Fruit fly (Drosophila melanogaster) whole organism, embryonic: ENCODE results near the gene HDAC4.

ENCODE experiments used
- Bteb2 ChIP-seq: fragments of 200-800 bp; sonication (Bioruptor generic); optimal IDR thresholded peaks from 2 replicates; lab custom pipeline; 2016; ENCODE audit warnings: missing biosample characterization, missing genetic modification characterization
- CG11504 ChIP-seq: fragments of 200-800 bp; sonication (Bioruptor generic); optimal IDR thresholded peaks from 3 replicates; lab custom pipeline; 2019; ENCODE audit warnings: missing biosample characterization, mild to moderate bottlenecking, missing genetic modification characterization, moderate library complexity
- CG13123 ChIP-seq: fragments of 200-800 bp; sonication (Bioruptor generic); optimal IDR thresholded peaks from 2 replicates; lab custom pipeline; 2016; ENCODE audit warnings: missing biosample characterization, missing genetic modification characterization
- CG13296 ChIP-seq: fragments of 200-800 bp; sonication (Bioruptor generic); optimal IDR thresholded peaks from 3 replicates; lab custom pipeline; 2018; ENCODE audit warnings: missing biosample characterization, mild to moderate bottlenecking, missing genetic modification characterization
- CG14860 ChIP-seq: fragments of 200-800 bp; sonication (Bioruptor generic); IDR thresholded peaks from 3 replicates; pipeline ENCODE4 v1.3.6; 2022; ENCODE audit warnings: missing biosample characterization, missing genetic modification characterization; ENCODE audit not compliant: partially characterized antibody
- CG1529 ChIP-seq: fragments of 200-800 bp; sonication (Bioruptor generic); optimal IDR thresholded peaks from 3 replicates; lab custom pipeline; 2018; ENCODE audit warnings: missing biosample characterization, missing genetic modification characterization
- CG15479 ChIP-seq: fragments of 200-800 bp; sonication (Bioruptor generic); optimal IDR thresholded peaks from 3 replicates; lab custom pipeline; 2019; ENCODE audit warnings: missing biosample characterization, mild to moderate bottlenecking, missing genetic modification characterization, moderate library complexity
- CG17328 ChIP-seq: fragments of 200-800 bp; sonication (Bioruptor generic); IDR thresholded peaks from 2 replicates; pipeline ENCODE4 v1.3.6; 2022; ENCODE audit warnings: missing biosample characterization, missing genetic modification characterization
- CG31365 ChIP-seq: fragments of 200-800 bp; sonication (Bioruptor generic); optimal IDR thresholded peaks from 2 replicates; lab custom pipeline; 2018; ENCODE audit warnings: missing biosample characterization, mild to moderate bottlenecking, missing genetic modification characterization
- CG31388 ChIP-seq: fragments of 200-800 bp; sonication (Bioruptor generic); optimal IDR thresholded peaks from 2 replicates; lab custom pipeline; 2016; ENCODE audit warnings: missing biosample characterization, missing genetic modification characterization
- CG34376 ChIP-seq: fragments of 200-800 bp; sonication (Bioruptor generic); optimal IDR thresholded peaks from 2 replicates; lab custom pipeline; 2018; ENCODE audit warnings: missing biosample characterization, mild to moderate bottlenecking, missing genetic modification characterization
- CG43689 ChIP-seq: fragments of 200-800 bp; sonication (Bioruptor generic); IDR thresholded peaks from 2 replicates; pipeline ENCODE4 v1.3.6; 2022; ENCODE audit warnings: missing biosample characterization, missing genetic modification characterization
- CG6654 ChIP-seq: fragments of 200-800 bp; sonication (Bioruptor generic); optimal IDR thresholded peaks from 2 replicates; lab custom pipeline; 2017; ENCODE audit warnings: missing biosample characterization, mild to moderate bottlenecking, missing genetic modification characterization
- CG6813 ChIP-seq: fragments of 200-800 bp; sonication (Bioruptor generic); optimal IDR thresholded peaks from 2 replicates; lab custom pipeline; 2017; ENCODE audit warnings: missing biosample characterization, missing genetic modification characterization, mild to moderate bottlenecking, moderate library complexity, missing genetic modification reagents
- CG7745 ChIP-seq: fragments of 200-800 bp; sonication (Bioruptor generic); optimal IDR thresholded peaks from 2 replicates; lab custom pipeline; 2018; ENCODE audit warnings: missing biosample characterization, mild to moderate bottlenecking, missing genetic modification characterization, moderate library complexity
- CG8281 ChIP-seq: fragments of 200-800 bp; sonication (Bioruptor generic); optimal IDR thresholded peaks from 2 replicates; lab custom pipeline; 2018; ENCODE audit warnings: missing biosample characterization, mild to moderate bottlenecking, missing genetic modification characterization, moderate library complexity
- D ChIP-seq, 2 experiments: fragments of 200-800 bp in 1 of 2; fragments of >200 bp in 1 of 2; sonication (Bioruptor generic) in 1 of 2; optimal IDR thresholded peaks; 2 replicates in 1 of 2; 3 replicates in 1 of 2; lab custom pipeline; 2017; ENCODE audit warnings: mild to moderate bottlenecking in 1 of 2, missing biosample characterization in 1 of 2, missing genetic modification characterization in 1 of 2, missing genetic modification reagents in 1 of 2
- Dp ChIP-seq: fragments of 200-800 bp; sonication (Bioruptor generic); optimal IDR thresholded peaks from 2 replicates; lab custom pipeline; 2018; ENCODE audit warnings: missing biosample characterization, mild to moderate bottlenecking, missing genetic modification characterization, moderate library complexity
- Elba2 ChIP-seq: fragments of 200-800 bp; sonication (Bioruptor generic); optimal IDR thresholded peaks from 3 replicates; lab custom pipeline; 2016; ENCODE audit warnings: missing biosample characterization, missing genetic modification characterization
- HLH4C ChIP-seq: fragments of 200-800 bp; sonication (Bioruptor generic); IDR thresholded peaks from 3 replicates; pipeline ENCODE4 v1.3.6; 2022; ENCODE audit warnings: missing biosample characterization, missing genetic modification characterization; ENCODE audit not compliant: partially characterized antibody
- Hmr ChIP-seq: fragments of 200-800 bp; sonication (Bioruptor generic); optimal IDR thresholded peaks from 3 replicates; lab custom pipeline; 2017; ENCODE audit warnings: mild to moderate bottlenecking, missing biosample characterization, missing genetic modification reagents, missing genetic modification characterization
- Lhr ChIP-seq: fragments of 200-800 bp; sonication (Bioruptor generic); optimal IDR thresholded peaks from 3 replicates; lab custom pipeline; 2017; ENCODE audit warnings: mild to moderate bottlenecking, missing biosample characterization, missing genetic modification reagents, missing genetic modification characterization
- MBD-R2 ChIP-seq: fragments of 200-800 bp; sonication (Bioruptor generic); IDR thresholded peaks from 2 replicates; pipeline ENCODE4 v1.3.6; 2022; ENCODE audit warnings: missing biosample characterization, missing genetic modification characterization
- Med ChIP-seq: fragments of 200-800 bp; sonication (Bioruptor generic); peaks from one replicate; lab custom pipeline; 2016; ENCODE audit warnings: missing biosample characterization, missing genetic modification characterization, mild to moderate bottlenecking, inconsistent platforms, moderate library complexity
- Opbp ChIP-seq: fragments of 200-800 bp; sonication (Bioruptor generic); IDR thresholded peaks from 3 replicates; pipeline ENCODE4 v1.3.6; 2022; ENCODE audit warnings: missing biosample characterization, missing genetic modification characterization; ENCODE audit not compliant: partially characterized antibody
- Pdp1 ChIP-seq, 2 experiments: fragments of 200-800 bp; sonication (Bioruptor generic); optimal IDR thresholded peaks; 3 replicates each; lab custom pipeline; 2016; ENCODE audit warnings: missing biosample characterization in 2 of 2, missing genetic modification characterization in 2 of 2, mild to moderate bottlenecking in 1 of 2, moderate library complexity in 1 of 2
- Ravus ChIP-seq: fragments of 200-800 bp; sonication (Bioruptor generic); IDR thresholded peaks from 2 replicates; pipeline ENCODE4 v1.3.6; 2022; ENCODE audit warnings: missing biosample characterization, missing genetic modification characterization
- Xbp1 ChIP-seq: fragments of 200-800 bp; sonication (Bioruptor generic); optimal IDR thresholded peaks from 3 replicates; lab custom pipeline; 2016; ENCODE audit warnings: missing biosample characterization, mild to moderate bottlenecking, missing genetic modification characterization
- bab2 ChIP-seq: fragments of 200-800 bp; sonication (Bioruptor generic); optimal IDR thresholded peaks from 2 replicates; lab custom pipeline; 2016; ENCODE audit warnings: missing biosample characterization, missing genetic modification characterization
- bigmax ChIP-seq: fragments of 200-800 bp; sonication (Bioruptor generic); optimal IDR thresholded peaks from 2 replicates; lab custom pipeline; 2018; ENCODE audit warnings: missing biosample characterization, mild to moderate bottlenecking, missing genetic modification characterization
- cato ChIP-seq: fragments of 200-800 bp; sonication (Bioruptor generic); optimal IDR thresholded peaks from 2 replicates; lab custom pipeline; 2016; ENCODE audit warnings: missing biosample characterization, missing genetic modification characterization, borderline replicate concordance
- cg ChIP-seq: fragments of 200-800 bp; sonication (Bioruptor generic); optimal IDR thresholded peaks from 3 replicates; lab custom pipeline; 2019; ENCODE audit warnings: missing biosample characterization, mild to moderate bottlenecking, missing genetic modification characterization, moderate library complexity
- chinmo ChIP-seq: fragments of 200-800 bp; sonication (Bioruptor generic); IDR thresholded peaks from 4 replicates; pipeline ENCODE4 v1.3.6; 2022; ENCODE audit warnings: missing biosample characterization, missing genetic modification characterization; ENCODE audit not compliant: partially characterized antibody
- chn ChIP-seq: fragments of 200-800 bp; sonication (Bioruptor generic); optimal IDR thresholded peaks from 2 replicates; lab custom pipeline; 2016; ENCODE audit warnings: missing biosample characterization, missing genetic modification characterization
- crol ChIP-seq: fragments of 200-800 bp; sonication (Bioruptor generic); IDR thresholded peaks from 2 replicates; pipeline ENCODE4 v1.3.6; 2022; ENCODE audit warnings: missing biosample characterization, missing genetic modification characterization
- dm ChIP-seq: fragments of 200-800 bp; sonication (Bioruptor generic); optimal IDR thresholded peaks from 3 replicates; lab custom pipeline; 2016; ENCODE audit warnings: missing biosample characterization, missing genetic modification characterization
- esg ChIP-seq: fragments of 200-800 bp; sonication (Bioruptor generic); conservative IDR thresholded peaks from 2 replicates; pipeline ENCODE4 v1.3.6; 2022; ENCODE audit warnings: missing biosample characterization, missing genetic modification characterization
- fd64A ChIP-seq: fragments of 200-800 bp; sonication (Bioruptor generic); optimal IDR thresholded peaks from 3 replicates; lab custom pipeline; 2018; ENCODE audit warnings: missing biosample characterization, mild to moderate bottlenecking, missing genetic modification characterization
- gem ChIP-seq: fragments of 200-800 bp; sonication (Bioruptor generic); optimal IDR thresholded peaks from 2 replicates; lab custom pipeline; 2019; ENCODE audit warnings: missing biosample characterization, mild to moderate bottlenecking, missing genetic modification characterization, moderate library complexity
- grn ChIP-seq: fragments of 200-800 bp; sonication (Bioruptor generic); optimal IDR thresholded peaks from 3 replicates; lab custom pipeline; 2017; ENCODE audit warnings: missing biosample characterization, missing genetic modification characterization
- hkb ChIP-seq, 2 experiments: fragments of 200-800 bp in 1 of 2; fragments of >200 bp in 1 of 2; sonication (Bioruptor generic) in 1 of 2; IDR thresholded peaks in 1 of 2; optimal IDR thresholded peaks in 1 of 2; 2 replicates each; pipeline versions ENCODE4 v1.3.6 to Lab custom; 2017 to 2022; ENCODE audit warnings: missing biosample characterization in 1 of 2, missing genetic modification characterization in 1 of 2
- insv ChIP-seq, 2 experiments: fragments of 200-800 bp; sonication (Bioruptor generic); optimal IDR thresholded peaks; 3 replicates each; lab custom pipeline; 2016 to 2018; ENCODE audit warnings: missing biosample characterization in 2 of 2, missing genetic modification characterization in 2 of 2
- mirr ChIP-seq: fragments of 200-800 bp; sonication (Bioruptor generic); optimal IDR thresholded peaks from 3 replicates; lab custom pipeline; 2018; ENCODE audit warnings: missing biosample characterization, mild to moderate bottlenecking, missing genetic modification characterization
- nerfin-2 ChIP-seq: fragments of 200-800 bp; sonication (Bioruptor generic); IDR thresholded peaks from 2 replicates; pipeline ENCODE4 v1.3.6; 2022; ENCODE audit warnings: missing biosample characterization, missing genetic modification characterization; ENCODE audit not compliant: partially characterized antibody
- p53 ChIP-seq: fragments of 200-800 bp; sonication (Bioruptor generic); optimal IDR thresholded peaks from 2 replicates; lab custom pipeline; 2016; ENCODE audit warnings: missing biosample characterization, missing genetic modification characterization
- pros ChIP-seq: fragments of 200-800 bp; sonication (Bioruptor generic); optimal IDR thresholded peaks from 3 replicates; lab custom pipeline; 2019; ENCODE audit warnings: missing biosample characterization, mild to moderate bottlenecking, missing genetic modification characterization, moderate library complexity
- scrt ChIP-seq: fragments of 200-800 bp; sonication (Bioruptor generic); optimal IDR thresholded peaks from 2 replicates; lab custom pipeline; 2018; ENCODE audit warnings: missing biosample characterization, mild to moderate bottlenecking, missing genetic modification characterization, moderate library complexity
- sens ChIP-seq: fragments of 200-800 bp; sonication (Bioruptor generic); peaks from one replicate; lab custom pipeline; 2016; ENCODE audit warnings: missing biosample characterization, missing genetic modification characterization
- zfh1 ChIP-seq: fragments of 200-800 bp; sonication (Bioruptor generic); IDR thresholded peaks from 3 replicates; pipeline ENCODE4 v1.3.6; 2022; ENCODE audit warnings: missing biosample characterization, missing genetic modification characterization

HDAC4 gene

DNA sequence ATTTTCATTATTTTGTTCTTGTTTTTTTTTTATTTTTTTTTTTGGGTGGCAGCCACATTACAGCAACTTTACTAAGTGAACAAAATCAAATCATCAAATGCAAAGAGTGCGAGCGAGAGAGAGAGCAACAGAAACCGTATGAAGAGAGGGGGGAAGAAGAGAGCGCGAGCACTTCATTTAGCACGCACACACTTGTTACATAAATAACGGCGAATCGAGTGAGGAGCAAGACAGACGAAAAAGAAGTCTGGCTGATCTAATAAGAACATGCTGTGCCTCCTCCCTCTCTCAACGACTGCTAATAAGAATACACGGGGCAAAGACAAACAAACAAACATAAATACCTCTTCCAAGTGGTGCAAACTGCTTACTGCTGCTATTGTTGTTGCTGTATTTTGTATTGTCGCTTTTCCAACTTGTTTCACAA lies 871 bp downstream of the HDAC4 start (continued):
- TF ChIP-seq CG1529 (GFP tag; lab: Kevin White, UChicago) (no peak), Lhr (GFP tag; lab: Kevin White, UChicago) (no peak), cg (peak; percentile 42), Dp (GFP tag; lab: Kevin White, UChicago) (no peak), CG43689 (GFP tag; lab: Robert Waterston, UW) (no peak), mirr (GFP tag; lab: Kevin White, UChicago) (peak; percentile 34), esg (GFP tag; lab: Robert Waterston, UW) (no peak), nerfin-2 (no peak), hkb (optimal IDR thresholded peaks at IDR 0.05; lab: Kevin White, UChicago) (no peak), hkb (GFP tag; IDR thresholded peaks at IDR 0.05; lab: Robert Waterston, UW) (no peak), Elba2 (GFP tag; lab: Kevin White, UChicago) (peak; percentile 66), CG13296 (no peak), gem (peak; percentile 8), CG7745 (tag; lab: Kevin White, UChicago) (no peak), D (optimal IDR thresholded peaks at IDR 0.05; lab: Kevin White, UChicago) (no peak), D (GFP tag; optimal IDR thresholded peaks at IDR 0.05; lab: Kevin White, UChicago) (no peak), CG8281 (tag; lab: Kevin White, UChicago) (no peak), insv (GFP tag; optimal IDR thresholded peaks at IDR 0.05; lab: Kevin White, UChicago) (peak; percentile 90 to 98), bigmax (GFP tag; lab: Kevin White, UChicago) (no peak), crol (peak; percentile 86), CG31388 (GFP tag; lab: Kevin White, UChicago) (no peak), CG34376 (GFP tag; lab: Kevin White, UChicago) (peak; percentile 16), CG15479 (peak; percentile 48), Xbp1 (GFP tag; lab: Kevin White, UChicago) (no peak), chinmo (GFP tag; lab: Robert Waterston, UW) (0 out of 4 replicates have a peak, but pooled peaks have one; percentile 56), chn (GFP tag; lab: Kevin White, UChicago) (no peak), dm (GFP tag; lab: Kevin White, UChicago) (no peak), CG31365 (tag; lab: Kevin White, UChicago) (peak; percentile 51), Opbp (GFP tag; lab: Robert Waterston, UW) (no peak), grn (no peak), fd64A (GFP tag; lab: Kevin White, UChicago) (no peak), HLH4C (no peak), scrt (peak; percentile 47), zfh1 (GFP tag; lab: Robert Waterston, UW) (no peak), CG6813 (GFP tag; lab: Kevin White, UChicago) (peak; percentile 19), sens (GFP tag; lab: Kevin White, UChicago) (peak; percentile 68), CG6654 (GFP tag; lab: Kevin White, UChicago) (no peak), CG14860 (no peak), Ravus (no peak), cato (no peak), Bteb2 (GFP tag; lab: Kevin White, UChicago) (no peak), CG11504 (tag; lab: Kevin White, UChicago) (no peak), Med (GFP tag; lab: Kevin White, UChicago) (peak; percentile 50), CG13123 (GFP tag; lab: Kevin White, UChicago) (no peak), bab2 (GFP tag; lab: Kevin White, UChicago) (no peak), CG17328 (GFP tag; lab: Robert Waterston, UW) (no peak), Hmr (peak; percentile 14), MBD-R2 (GFP tag; lab: Robert Waterston, UW) (0 out of 2 replicates have a peak, but pooled peaks have one; percentile 8), pros (GFP tag; lab: Kevin White, UChicago) (peak; percentile 26), p53 (peak; percentile 47), Pdp1 (GFP tag; optimal IDR thresholded peaks at IDR 0.05; lab: Kevin White, UChicago) (peak in 1 of 2 experiments; percentile 94)
